Worm (Caenorhabditis elegans) whole organism, mixed stage, embryonic: ENCODE results near the gene C53A5.11.

ENCODE experiments used
- M03D4.4 ChIP-seq: sonication (generic microtip); optimal IDR thresholded peaks from 2 replicates; lab custom pipeline; 2017; ENCODE audit warnings: mild to moderate bottlenecking, missing genetic modification characterization, missing compliant biosample characterization
- bed-3 ChIP-seq: fragments of 200-800 bp; sonication (Bioruptor generic); optimal IDR thresholded peaks from 3 replicates; lab custom pipeline; 2018; ENCODE audit warnings: mild to moderate bottlenecking, missing genetic modification characterization, moderate library complexity, missing compliant biosample characterization
- ceh-39 ChIP-seq: fragments of 150-350 bp; optimal IDR thresholded peaks from 2 replicates; lab custom pipeline; 2014; ENCODE audit warnings: missing biosample characterization, missing genetic modification characterization
- ceh-43 ChIP-seq: fragments of 200-800 bp; sonication (Bioruptor generic); optimal IDR thresholded peaks from 2 replicates; lab custom pipeline; 2018; ENCODE audit warnings: mild to moderate bottlenecking, missing genetic modification characterization, moderate library complexity, missing compliant biosample characterization
- ceh-83 ChIP-seq: fragments of 200-800 bp; sonication (Bioruptor generic); optimal IDR thresholded peaks from 2 replicates; lab custom pipeline; 2018; ENCODE audit warnings: mild to moderate bottlenecking, missing genetic modification characterization, missing compliant biosample characterization
- ces-1 ChIP-seq: fragments of 150-350 bp; optimal IDR thresholded peaks from 2 replicates; lab custom pipeline; 2014; ENCODE audit warnings: missing biosample characterization, missing genetic modification reagents, missing genetic modification characterization
- cnd-1 ChIP-seq: fragments of 200-800 bp; sonication (Bioruptor generic); optimal IDR thresholded peaks from 2 replicates; lab custom pipeline; 2018; ENCODE audit warnings: mild to moderate bottlenecking, missing genetic modification characterization, missing compliant biosample characterization
- drap-1 ChIP-seq: fragments of 200-800 bp; sonication (Bioruptor generic); optimal IDR thresholded peaks from 3 replicates; lab custom pipeline; 2018; ENCODE audit warnings: mild to moderate bottlenecking, missing genetic modification characterization, missing compliant biosample characterization
- elt-3 ChIP-seq: fragments of 150-350 bp; optimal IDR thresholded peaks from 2 replicates; lab custom pipeline; 2014; ENCODE audit warnings: missing biosample characterization, missing genetic modification characterization
- flh-1 ChIP-seq: fragments of 200-800 bp; sonication (Bioruptor generic); optimal IDR thresholded peaks from 2 replicates; lab custom pipeline; 2018; ENCODE audit warnings: mild to moderate bottlenecking, missing genetic modification characterization, moderate library complexity, missing compliant biosample characterization
- ham-2 ChIP-seq: fragments of 200-800 bp; sonication (Bioruptor generic); optimal IDR thresholded peaks from 2 replicates; lab custom pipeline; 2018; ENCODE audit warnings: mild to moderate bottlenecking, missing genetic modification characterization, missing compliant biosample characterization
- hlh-1 ChIP-seq: fragments of 150-350 bp; optimal IDR thresholded peaks from 2 replicates; lab custom pipeline; 2014; ENCODE audit warnings: missing biosample characterization, missing genetic modification reagents, missing genetic modification characterization
- lin-13 ChIP-seq: fragments of 150-350 bp; optimal IDR thresholded peaks from 2 replicates; lab custom pipeline; 2014; ENCODE audit warnings: missing biosample characterization, missing genetic modification characterization
- lin-32 ChIP-seq: fragments of 200-800 bp; sonication (Bioruptor generic); optimal IDR thresholded peaks from 2 replicates; lab custom pipeline; 2018; ENCODE audit warnings: mild to moderate bottlenecking, missing genetic modification characterization, missing compliant biosample characterization
- lsy-2 ChIP-seq: fragments of 150-350 bp; optimal IDR thresholded peaks from 2 replicates; lab custom pipeline; 2014; ENCODE audit warnings: missing biosample characterization, missing genetic modification characterization
- mab-5 ChIP-seq: fragments of 150-350 bp; optimal IDR thresholded peaks from 2 replicates; lab custom pipeline; 2014; ENCODE audit warnings: missing biosample characterization, missing genetic modification characterization
- mep-1 ChIP-seq: fragments of 150-350 bp; optimal IDR thresholded peaks from 2 replicates; lab custom pipeline; 2017; ENCODE audit warnings: missing biosample characterization, missing genetic modification reagents, missing genetic modification characterization, inconsistent platforms
- mls-2 ChIP-seq: sonication (generic microtip); optimal IDR thresholded peaks from 2 replicates; lab custom pipeline; 2016; ENCODE audit warnings: mild to moderate bottlenecking, missing genetic modification characterization, moderate library complexity, missing compliant biosample characterization
- nhr-12 ChIP-seq: fragments of 150-350 bp; optimal IDR thresholded peaks from 2 replicates; lab custom pipeline; 2014; ENCODE audit warnings: missing biosample characterization, missing genetic modification characterization
- nhr-2 ChIP-seq: fragments of 150-350 bp; optimal IDR thresholded peaks from 2 replicates; lab custom pipeline; 2014; ENCODE audit warnings: missing biosample characterization, missing genetic modification characterization
- nhr-237 ChIP-seq: fragments of 150-350 bp; optimal IDR thresholded peaks from 2 replicates; lab custom pipeline; 2014; ENCODE audit warnings: missing biosample characterization, missing genetic modification characterization
- nhr-28 ChIP-seq: fragments of 150-350 bp; optimal IDR thresholded peaks from 2 replicates; lab custom pipeline; 2014; ENCODE audit warnings: missing biosample characterization, missing genetic modification characterization
- nhr-76 ChIP-seq: sonication (generic microtip); optimal IDR thresholded peaks from 2 replicates; lab custom pipeline; 2017; ENCODE audit warnings: missing biosample characterization, missing genetic modification characterization
- sem-2 ChIP-seq: fragments of 200-800 bp; sonication (Bioruptor generic); optimal IDR thresholded peaks from 2 replicates; lab custom pipeline; 2018; ENCODE audit warnings: mild to moderate bottlenecking, missing genetic modification characterization, missing compliant biosample characterization
- snpc-4 ChIP-seq: fragments of 150-350 bp; optimal IDR thresholded peaks from 2 replicates; lab custom pipeline; 2014; ENCODE audit warnings: missing biosample characterization, missing genetic modification characterization
- sptf-1 ChIP-seq: sonication (generic microtip); optimal IDR thresholded peaks from 2 replicates; lab custom pipeline; 2017; ENCODE audit warnings: mild to moderate bottlenecking, missing genetic modification characterization, moderate library complexity, missing compliant biosample characterization
- tbx-8 ChIP-seq: fragments of 200-800 bp; sonication (Bioruptor generic); optimal IDR thresholded peaks from 2 replicates; lab custom pipeline; 2018; ENCODE audit warnings: mild to moderate bottlenecking, missing genetic modification characterization, moderate library complexity, missing compliant biosample characterization
- unc-120 ChIP-seq: sonication (generic microtip); optimal IDR thresholded peaks from 2 replicates; lab custom pipeline; 2017; ENCODE audit warnings: missing genetic modification characterization, missing compliant biosample characterization; ENCODE audit not compliant: poor library complexity, severe bottlenecking
- unc-39 ChIP-seq: fragments of 150-350 bp; optimal IDR thresholded peaks from 2 replicates; lab custom pipeline; 2014; ENCODE audit warnings: missing biosample characterization, missing genetic modification characterization
- unc-62 ChIP-seq: fragments of 150-350 bp; optimal IDR thresholded peaks from 2 replicates; lab custom pipeline; 2014; ENCODE audit warnings: missing biosample characterization, missing genetic modification reagents, missing genetic modification characterization
- zip-8 ChIP-seq: fragments of 150-350 bp; optimal IDR thresholded peaks from 2 replicates; lab custom pipeline; 2014; ENCODE audit warnings: missing biosample characterization, missing genetic modification characterization
- ztf-11 ChIP-seq: fragments of 150-350 bp; optimal IDR thresholded peaks from 2 replicates; lab custom pipeline; 2014; ENCODE audit warnings: missing biosample characterization, missing genetic modification characterization

The C53A5.11 gene

DNA sequence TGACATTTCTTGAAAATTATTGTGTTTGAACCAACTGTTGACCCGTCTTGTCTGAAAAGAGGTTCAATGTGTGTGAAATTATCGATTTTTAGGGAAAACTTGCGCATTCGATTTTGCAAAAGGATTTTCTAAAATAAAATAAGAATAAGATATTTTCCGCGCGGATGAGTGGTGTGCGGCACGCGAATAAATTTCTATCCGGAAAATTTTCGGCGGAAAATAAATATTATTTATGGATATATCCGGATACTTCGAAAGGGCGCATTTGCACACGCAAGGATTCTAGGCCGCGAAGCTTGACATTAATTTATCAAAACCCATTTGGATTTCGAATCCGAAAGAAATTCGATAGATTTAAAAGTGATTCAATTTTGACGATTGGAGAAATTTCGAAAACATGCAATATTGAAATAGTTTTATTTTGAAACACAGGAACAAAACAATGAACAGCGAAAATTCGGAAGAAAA is 16.8 kb upstream of the C53A5.11 start, which contains the start of gene rike-1:
TSS of gene rike-1 (minus strand) at position 51 of the 468 bp plus-strand sequence.
- TF ChIP-seq unc-120 (peak; percentile 22), ceh-43 (GFP tag; lab: Kevin White, UChicago) (no peak), ceh-39 (tag; lab: Kevin White, UChicago) (peak; percentile 41), ces-1 (peak; percentile 62), lin-13 (no peak), nhr-28 (tag; lab: Kevin White, UChicago) (no peak), nhr-2 (tag; lab: Kevin White, UChicago) (peak; percentile 8), lsy-2 (tag; lab: Kevin White, UChicago) (no peak), lin-32 (no peak), mep-1 (tag; lab: Kevin White, UChicago) (peak; percentile 57), drap-1 (no peak), ztf-11 (no peak), hlh-1 (tag; lab: Kevin White, UChicago) (no peak), mls-2 (tag; lab: Kevin White, UChicago) (no peak)
- TF ChIP-seq, all 35 proteins: peak for 5

ce11 chrV:14546569-14546968 is 16.1 kb upstream of the C53A5.11 start, which contains the start of gene C53A5.13:
Gene C53A5.13 (plus strand): TSS chrV:14546869.
- TF ChIP-seq lin-13, result no peak
- TF ChIP-seq lin-32, result no peak
- no peak for TF ChIP-seq mab-5
- no peak for TF ChIP-seq unc-120
- TF ChIP-seq hlh-1 (tag; lab: Kevin White, UChicago), result no peak
- TF ChIP-seq ceh-39 (tag; lab: Kevin White, UChicago), result no peak
- no peak for TF ChIP-seq ces-1
- TF ChIP-seq ceh-83 (GFP tag; lab: Kevin White, UChicago), result no peak
- no peak for TF ChIP-seq cnd-1 (tag; lab: Kevin White, UChicago)
- TF ChIP-seq sptf-1 (tag; lab: Kevin White, UChicago), result no peak
- no peak for TF ChIP-seq flh-1 (GFP tag; lab: Kevin White, UChicago)
- no peak for TF ChIP-seq unc-39
- no peak for TF ChIP-seq lsy-2 (tag; lab: Kevin White, UChicago)
- TF ChIP-seq nhr-237 (tag; lab: Kevin White, UChicago), result no peak
- TF ChIP-seq tbx-8, result no peak
- no peak for TF ChIP-seq M03D4.4 (tag; lab: Kevin White, UChicago)
- TF ChIP-seq bed-3, result no peak
- TF ChIP-seq elt-3, result no peak

ce11 chrV:14548510-14548909 is 14.2 kb upstream of the C53A5.11 start:
- TF ChIP-seq drap-1 (no peak), unc-62 (no peak), mab-5 (no peak), sem-2 (GFP tag; lab: Kevin White, UChicago) (no peak), unc-120 (peak; percentile 9), ham-2 (GFP tag; lab: Kevin White, UChicago) (no peak), hlh-1 (tag; lab: Kevin White, UChicago) (no peak), tbx-8 (no peak)

- TF ChIP-seq mls-2 (tag; lab: Kevin White, UChicago) (no peak), sem-2 (GFP tag; lab: Kevin White, UChicago) (no peak), nhr-12 (tag; lab: Kevin White, UChicago) (no peak), tbx-8 (no peak), nhr-76 (no peak), ceh-43 (GFP tag; lab: Kevin White, UChicago) (no peak), mab-5 (no peak), unc-39 (no peak), lsy-2 (tag; lab: Kevin White, UChicago) (no peak), zip-8 (tag; lab: Kevin White, UChicago) (no peak), bed-3 (no peak)
These were observed 6.5 kb upstream of the C53A5.11 start, which contains the start of gene srg-47 for ce11 chrV:14556187-14556586. Gene srg-47 (minus strand): TSS chrV:14556287.

DNA sequence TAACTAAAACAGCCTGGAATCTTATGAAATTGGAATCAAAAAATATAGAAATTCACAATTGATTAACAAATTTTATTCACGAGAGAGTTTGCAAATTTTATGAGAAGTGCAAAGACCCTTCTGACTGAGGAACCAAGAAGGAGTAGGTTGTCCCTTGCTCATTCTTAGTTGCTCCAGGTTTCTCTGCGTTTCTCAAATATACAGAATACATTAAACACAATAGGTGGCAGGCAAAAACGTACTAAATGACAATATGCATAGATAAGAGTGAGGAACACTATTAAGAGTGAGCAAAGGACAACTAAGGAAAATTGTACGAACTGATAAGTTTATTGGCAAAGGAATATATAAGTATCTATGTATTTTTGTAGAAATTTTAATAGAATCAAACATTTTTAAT is 3.9 kb upstream of the C53A5.11 start, which contains the start of gene C53A5.9:
TSS of gene C53A5.9 (minus strand) at position 101 of the 400 bp plus-strand sequence.
- TF ChIP-seq unc-62 (no peak), snpc-4 (no peak), sptf-1 (tag; lab: Kevin White, UChicago) (no peak), zip-8 (tag; lab: Kevin White, UChicago) (no peak), ceh-43 (GFP tag; lab: Kevin White, UChicago) (no peak)
- TF ChIP-seq, all 35 proteins: peak for 0
